Fruit fly (Drosophila melanogaster): ENCODE data around the gene CG12986.

DNA sequence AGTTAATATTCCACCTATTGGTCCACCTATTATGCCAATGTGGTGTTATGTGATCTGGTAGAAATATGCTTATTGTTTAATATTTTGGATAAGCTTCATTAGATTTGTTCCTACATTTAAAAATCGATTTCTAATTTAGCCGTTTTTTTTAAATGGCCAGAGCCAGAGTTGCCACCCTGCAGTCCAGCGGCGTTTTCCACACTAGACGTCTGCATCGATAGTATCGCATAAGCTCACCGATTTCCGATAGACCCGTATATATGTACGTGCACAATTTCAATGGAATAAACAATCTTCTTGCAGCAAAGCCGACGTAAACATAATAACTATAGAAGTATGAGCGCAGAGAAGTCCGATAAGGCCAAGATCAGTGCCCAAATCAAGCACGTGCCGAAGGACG, 22.4 kb upstream of the CG12986 start, which contains the start of gene Taf9:
- no peak for TF ChIP-seq CG10462 (GFP tag; optimal IDR thresholded peaks at IDR 0.05)
- no peak for TF ChIP-seq ssp (GFP tag; IDR thresholded peaks at IDR 0.05)
- TF ChIP-seq Ssrp (tag; optimal IDR thresholded peaks at IDR 0.05): no peak
- no peak for TF ChIP-seq trh (GFP tag; optimal IDR thresholded peaks at IDR 0.05)
- TF ChIP-seq CG10654 (GFP tag; optimal IDR thresholded peaks at IDR 0.05): no peak
- no peak for TF ChIP-seq CG11696 (GFP tag; IDR thresholded peaks at IDR 0.05)
- TF ChIP-seq Poxn (GFP tag; IDR thresholded peaks at IDR 0.05): no peak
- no peak for TF ChIP-seq D19A (tag; optimal IDR thresholded peaks at IDR 0.05)
- no peak for TF ChIP-seq CG30020 (tag; optimal IDR thresholded peaks at IDR 0.05)
- no peak for TF ChIP-seq CG12942 (GFP tag; optimal IDR thresholded peaks at IDR 0.05)
